Worm (Caenorhabditis elegans) whole organism, midembryonic: ENCODE measurements around the gene mtcu-2.

Experiments used
- T22C8.4 ChIP-seq: fragments of 200-800 bp; sonication (Bioruptor generic); IDR thresholded peaks from 2 replicates; pipeline ENCODE4 v1.3.6; 2022; ENCODE audit warnings: missing genetic modification characterization, missing compliant biosample characterization
- cog-1 ChIP-seq: sonication (generic microtip); optimal IDR thresholded peaks from 2 replicates; lab custom pipeline; 2016; ENCODE audit warnings: missing genetic modification characterization, missing compliant biosample characterization
- flt-1 ChIP-seq: fragments of 200-800 bp; sonication (Bioruptor generic); IDR thresholded peaks from 2 replicates; pipeline ENCODE4 v1.3.6; 2022; ENCODE audit warnings: missing genetic modification characterization, missing compliant biosample characterization
- klf-2 ChIP-seq: fragments of 200-800 bp; sonication (Bioruptor generic); conservative IDR thresholded peaks from 2 replicates; pipeline ENCODE4 v1.3.6; 2022; ENCODE audit warnings: missing genetic modification reagents, missing genetic modification characterization, missing compliant biosample characterization
- med-1 ChIP-seq: sonication (generic microtip); optimal IDR thresholded peaks from 2 replicates; lab custom pipeline; 2017; ENCODE audit warnings: missing genetic modification characterization, mild to moderate bottlenecking, missing compliant biosample characterization, antibody characterized with exemption, missing genetic modification reagents; ENCODE audit not compliant: insufficient read depth
- ref-1 ChIP-seq: fragments of 200-800 bp; sonication (Bioruptor generic); conservative IDR thresholded peaks from 2 replicates; pipeline ENCODE4 v1.3.6; 2022; ENCODE audit warnings: missing genetic modification reagents, missing genetic modification characterization, missing compliant biosample characterization
- tab-1 ChIP-seq: fragments of 200-800 bp; sonication (Bioruptor generic); IDR thresholded peaks from 2 replicates; pipeline ENCODE4 v1.3.6; 2022; ENCODE audit warnings: missing genetic modification characterization, missing compliant biosample characterization
- ztf-23 ChIP-seq: fragments of 200-800 bp; sonication (Bioruptor generic); IDR thresholded peaks from 2 replicates; pipeline ENCODE4 v1.3.6; 2022; ENCODE audit warnings: missing genetic modification reagents, missing genetic modification characterization, missing compliant biosample characterization
- ztf-29 ChIP-seq: fragments of 200-800 bp; sonication (Bioruptor generic); IDR thresholded peaks from 2 replicates; pipeline ENCODE4 v1.3.6; 2022; ENCODE audit warnings: missing genetic modification reagents, missing genetic modification characterization, missing compliant biosample characterization

Gene mtcu-2

DNA sequence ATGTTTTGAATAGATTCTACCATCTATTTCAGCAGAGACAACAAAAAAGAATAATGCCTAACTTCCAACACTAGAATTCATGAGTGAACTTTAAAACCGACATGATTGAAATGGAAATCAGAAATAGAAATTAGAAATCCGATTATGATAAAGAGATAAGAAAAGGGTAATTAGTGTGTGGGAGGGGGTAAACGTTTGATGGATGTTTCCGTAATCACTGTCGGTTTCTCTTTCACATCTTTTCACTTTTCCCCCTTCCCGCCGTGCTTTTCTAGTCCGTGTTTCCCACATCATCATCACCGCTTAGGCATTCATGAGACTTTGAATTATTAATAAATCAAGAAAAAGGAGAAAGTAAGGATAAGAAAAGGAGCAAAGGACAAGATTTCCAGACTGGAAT lies 12.7 kb upstream of the mtcu-2 start:
- TF ChIP-seq cog-1 (tag; lab: Kevin White, UChicago) (no peak), ref-1 (GFP tag; lab: Robert Waterston, UW) (no peak), med-1 (GFP tag; lab: Kevin White, UChicago) (no peak)

DNA sequence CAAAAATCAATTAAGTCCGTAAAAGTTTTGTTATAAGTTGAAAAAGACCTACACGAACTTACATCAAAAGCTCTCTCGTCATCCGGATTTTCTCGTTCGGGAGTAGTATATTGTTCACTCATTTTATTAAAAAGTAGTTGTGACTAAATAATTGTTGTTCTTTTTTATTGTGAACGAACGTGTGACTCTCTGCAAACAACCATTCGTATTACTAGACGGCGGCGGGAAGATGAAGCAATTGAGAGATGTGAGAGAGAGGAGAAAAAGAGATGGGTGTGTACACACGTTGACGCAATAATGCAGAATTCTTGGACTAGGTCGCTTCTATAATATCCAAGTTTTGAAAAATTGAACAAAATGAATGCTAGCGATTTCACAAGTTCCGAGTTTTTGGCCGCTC lies 11.9 kb upstream of the mtcu-2 start, which contains the start of the genes F52H3.11 and bath-38:
F52H3.11 (minus strand) TSS at position 203 of the 400 bp plus-strand sequence.
bath-38 (minus strand) TSS at position 310 of the 400 bp plus-strand sequence.
- no peak for TF ChIP-seq klf-2
- no peak for TF ChIP-seq ztf-23 (GFP tag; lab: Robert Waterston, UW)
- no peak for TF ChIP-seq tab-1 (GFP tag; lab: Robert Waterston, UW)
- no peak for TF ChIP-seq ref-1 (GFP tag; lab: Robert Waterston, UW)
- TF ChIP-seq cog-1 (tag; lab: Kevin White, UChicago) = no peak
- no peak for TF ChIP-seq T22C8.4 (GFP tag; lab: Robert Waterston, UW)
- TF ChIP-seq ztf-29 (GFP tag; lab: Robert Waterston, UW) = no peak
- no peak for TF ChIP-seq flt-1 (GFP tag; lab: Robert Waterston, UW)
- no peak for TF ChIP-seq med-1 (GFP tag; lab: Kevin White, UChicago)

DNA sequence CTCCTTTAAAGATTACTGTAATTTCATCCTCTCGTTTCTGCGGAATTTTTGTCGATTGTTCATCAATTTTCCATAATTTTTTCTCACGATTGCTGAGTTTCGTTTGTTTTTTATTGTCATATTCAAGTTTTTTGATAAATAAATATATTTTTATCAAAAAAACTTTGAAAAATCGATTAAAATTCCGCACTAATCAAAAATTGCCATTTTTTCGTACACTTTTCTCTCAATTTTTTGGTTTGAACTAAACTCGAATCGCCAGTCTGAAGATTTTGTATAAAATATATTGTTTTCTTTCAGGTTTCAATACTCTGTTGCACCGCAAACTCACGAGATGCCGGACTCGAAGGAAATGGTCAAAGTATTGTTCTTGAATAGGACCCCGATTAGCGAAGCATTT lies 7.8 kb upstream of the mtcu-2 start, which contains the start of gene ogr-2:
ogr-2 (plus strand) TSS at position 301 of the 400 bp plus-strand sequence.
- TF ChIP-seq flt-1 (GFP tag; lab: Robert Waterston, UW) = no peak
- no peak for TF ChIP-seq tab-1 (GFP tag; lab: Robert Waterston, UW)
- TF ChIP-seq cog-1 (tag; lab: Kevin White, UChicago) = no peak
- no peak for TF ChIP-seq klf-2
- no peak for TF ChIP-seq med-1 (GFP tag; lab: Kevin White, UChicago)
- no peak for TF ChIP-seq ref-1 (GFP tag; lab: Robert Waterston, UW)
- no peak for TF ChIP-seq T22C8.4 (GFP tag; lab: Robert Waterston, UW)
- TF ChIP-seq ztf-23 (GFP tag; lab: Robert Waterston, UW) = no peak
- TF ChIP-seq ztf-29 (GFP tag; lab: Robert Waterston, UW) = no peak

DNA sequence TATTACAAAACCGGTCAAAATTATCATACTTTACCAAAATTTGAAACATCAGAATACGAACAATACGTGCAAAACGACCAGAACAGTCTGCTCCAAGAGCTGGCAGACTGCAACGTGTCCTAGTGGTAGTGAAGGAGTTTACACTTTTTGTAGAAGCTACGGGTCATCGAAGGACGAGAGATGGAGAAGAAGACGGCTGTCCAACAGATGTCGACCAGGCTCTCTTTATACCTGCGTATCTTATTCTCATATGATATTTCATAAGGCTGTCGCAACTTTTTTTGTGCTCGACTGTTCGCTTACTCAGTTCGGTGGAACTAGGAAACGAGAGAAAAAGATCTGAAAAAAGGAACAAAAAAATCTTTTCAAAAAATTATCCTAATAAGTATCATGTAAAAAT lies 6.8 kb upstream of the mtcu-2 start, which contains the start of gene let-268:
let-268 (minus strand) TSS at position 182 of the 400 bp plus-strand sequence.
- TF ChIP-seq T22C8.4 (GFP tag; lab: Robert Waterston, UW) (no peak), ref-1 (GFP tag; lab: Robert Waterston, UW) (no peak), med-1 (GFP tag; lab: Kevin White, UChicago) (no peak), ztf-23 (GFP tag; lab: Robert Waterston, UW) (no peak), ztf-29 (GFP tag; lab: Robert Waterston, UW) (no peak), flt-1 (GFP tag; lab: Robert Waterston, UW) (no peak)

DNA sequence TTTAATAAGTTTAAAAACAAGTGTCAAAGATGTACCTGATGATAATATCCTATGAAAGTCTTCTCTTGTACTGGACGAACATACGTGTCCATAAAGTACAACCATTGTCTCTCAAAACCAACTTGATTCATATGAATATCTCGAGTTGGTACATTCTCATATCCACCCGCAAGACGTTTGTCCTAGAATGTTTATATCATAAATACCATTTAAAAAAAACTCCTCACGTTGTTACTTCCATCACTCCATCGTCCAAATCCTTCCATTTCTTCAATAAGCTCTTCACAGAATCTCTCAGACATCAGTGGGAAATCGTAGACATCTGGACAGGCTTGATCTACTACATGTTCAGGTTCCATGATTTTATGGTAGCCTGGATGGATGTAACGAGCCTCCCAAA lies 2.4 kb upstream of the mtcu-2 start:
- TF ChIP-seq med-1 (GFP tag; lab: Kevin White, UChicago) (no peak), ref-1 (GFP tag; lab: Robert Waterston, UW) (no peak), klf-2 (no peak), ztf-29 (GFP tag; lab: Robert Waterston, UW) (no peak), T22C8.4 (GFP tag; lab: Robert Waterston, UW) (no peak)

ce11 chrII:10034769-10035168 lies 1.8 kb upstream of the mtcu-2 start:
- peak; percentile 88 for TF ChIP-seq klf-2
- 0 out of 2 replicates have a peak, but pooled peaks have one; percentile 40 for TF ChIP-seq tab-1 (GFP tag; lab: Robert Waterston, UW)
- TF ChIP-seq ztf-23 (GFP tag; lab: Robert Waterston, UW) = peak; percentile 73
- peak; percentile 78; the same call in 1 of the 2 replicates for TF ChIP-seq flt-1 (GFP tag; lab: Robert Waterston, UW)

- TF ChIP-seq med-1 (GFP tag; lab: Kevin White, UChicago) = no peak
- TF ChIP-seq flt-1 (GFP tag; lab: Robert Waterston, UW) = no peak
- TF ChIP-seq ref-1 (GFP tag; lab: Robert Waterston, UW) = no peak
- no peak for TF ChIP-seq klf-2
- no peak for TF ChIP-seq tab-1 (GFP tag; lab: Robert Waterston, UW)
- no peak for TF ChIP-seq cog-1 (tag; lab: Kevin White, UChicago)
- TF ChIP-seq T22C8.4 (GFP tag; lab: Robert Waterston, UW) = no peak
- TF ChIP-seq ztf-23 (GFP tag; lab: Robert Waterston, UW) = no peak
- no peak for TF ChIP-seq ztf-29 (GFP tag; lab: Robert Waterston, UW)
These were observed 3.1 kb downstream of the mtcu-2 start, which contains the start of gene ttc-36 for ce11 chrII:10029890-10030289. TSS of gene ttc-36 (plus strand) at chrII:10030190.

DNA sequence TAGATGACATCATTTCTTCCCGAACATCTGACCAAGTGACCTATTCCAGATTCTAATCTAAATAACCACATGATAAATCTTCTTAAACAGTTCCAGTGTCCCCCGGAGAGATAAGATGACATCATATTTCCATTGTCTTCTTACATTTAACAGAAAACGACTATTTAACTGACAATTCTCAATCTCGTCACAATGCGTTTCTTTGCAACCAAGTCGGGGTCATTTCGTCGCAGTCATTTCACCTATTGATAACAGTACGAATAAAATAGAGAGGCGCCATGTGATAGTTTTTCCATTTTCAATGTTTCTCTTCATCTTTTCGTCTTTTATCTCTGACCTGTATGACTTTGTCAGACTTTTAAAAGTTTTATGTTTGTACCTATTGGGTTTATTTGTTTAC lies 4.0 kb downstream of the mtcu-2 start:
- no peak for TF ChIP-seq tab-1 (GFP tag; lab: Robert Waterston, UW)
- TF ChIP-seq ztf-23 (GFP tag; lab: Robert Waterston, UW) = no peak
- no peak for TF ChIP-seq med-1 (GFP tag; lab: Kevin White, UChicago)
- TF ChIP-seq ref-1 (GFP tag; lab: Robert Waterston, UW) = no peak

DNA sequence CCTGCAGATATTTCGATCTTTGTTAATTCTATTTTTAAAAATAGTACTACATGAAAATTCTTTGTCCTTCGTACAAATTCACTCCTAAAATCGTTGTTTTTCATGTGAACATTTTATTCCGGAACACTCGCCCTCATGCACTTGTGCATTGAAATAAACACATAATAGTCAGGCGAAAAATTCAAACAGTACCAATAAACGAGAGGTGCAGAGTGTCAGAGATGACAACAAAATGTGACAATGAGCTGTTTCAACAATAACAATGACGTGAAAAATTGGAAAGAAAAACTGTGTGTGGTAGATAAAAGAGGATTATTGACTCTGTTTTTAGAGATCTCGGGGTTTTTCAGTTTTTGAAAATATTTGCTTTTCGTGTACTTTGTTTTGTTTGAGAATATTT lies 4.8 kb downstream of the mtcu-2 start, which contains the start of gene F52H3.6:
F52H3.6 (minus strand) TSS at position 228 of the 400 bp plus-strand sequence.
- TF ChIP-seq tab-1 (GFP tag; lab: Robert Waterston, UW) (no peak), ztf-29 (GFP tag; lab: Robert Waterston, UW) (no peak), cog-1 (tag; lab: Kevin White, UChicago) (no peak)

ce11 chrII:10025059-10025458 lies 8.0 kb downstream of the mtcu-2 start:
- TF ChIP-seq ztf-29 (GFP tag; lab: Robert Waterston, UW) = no peak
- no peak for TF ChIP-seq ref-1 (GFP tag; lab: Robert Waterston, UW)
- TF ChIP-seq flt-1 (GFP tag; lab: Robert Waterston, UW) = no peak
- TF ChIP-seq cog-1 (tag; lab: Kevin White, UChicago) = no peak
- no peak for TF ChIP-seq klf-2
- TF ChIP-seq T22C8.4 (GFP tag; lab: Robert Waterston, UW) = no peak
- no peak for TF ChIP-seq ztf-23 (GFP tag; lab: Robert Waterston, UW)
- no peak for TF ChIP-seq med-1 (GFP tag; lab: Kevin White, UChicago)
- no peak for TF ChIP-seq tab-1 (GFP tag; lab: Robert Waterston, UW)
